Fruit fly (Drosophila melanogaster) whole organism, embryonic: Measurements from ENCODE around the gene dhd.

Experiments used
- Antp ChIP-seq: fragments of 200-800 bp; sonication (Bioruptor generic); optimal IDR thresholded peaks from 3 replicates; lab custom pipeline; 2016; ENCODE audit warnings: missing biosample characterization, missing genetic modification characterization
- Atf3 ChIP-seq: fragments of 200-800 bp; sonication (Bioruptor generic); optimal IDR thresholded peaks from 3 replicates; lab custom pipeline; 2016; ENCODE audit warnings: missing biosample characterization, missing genetic modification characterization
- BEAF-32 ChIP-seq: fragments of 200-800 bp; sonication (Bioruptor generic); optimal IDR thresholded peaks from 3 replicates; lab custom pipeline; 2017; ENCODE audit warnings: missing biosample characterization, missing genetic modification characterization, mild to moderate bottlenecking, moderate library complexity, missing genetic modification reagents
- CG11398 ChIP-seq: fragments of 200-800 bp; sonication (Bioruptor generic); optimal IDR thresholded peaks from 2 replicates; lab custom pipeline; 2016; ENCODE audit warnings: missing biosample characterization, missing genetic modification characterization
- CG12071 ChIP-seq: fragments of 200-800 bp; sonication (Bioruptor generic); optimal IDR thresholded peaks from 3 replicates; lab custom pipeline; 2018; ENCODE audit warnings: missing biosample characterization, mild to moderate bottlenecking, missing genetic modification characterization
- CG13424 ChIP-seq: fragments of 200-800 bp; sonication (Bioruptor generic); optimal IDR thresholded peaks from 2 replicates; lab custom pipeline; 2019; ENCODE audit warnings: missing biosample characterization, mild to moderate bottlenecking, missing genetic modification characterization, moderate library complexity
- CG17328 ChIP-seq: fragments of 200-800 bp; sonication (Bioruptor generic); IDR thresholded peaks from 2 replicates; pipeline ENCODE4 v1.3.6; 2022; ENCODE audit warnings: missing biosample characterization, missing genetic modification characterization
- CG17802 ChIP-seq: fragments of 200-800 bp; sonication (Bioruptor generic); optimal IDR thresholded peaks from 2 replicates; lab custom pipeline; 2018; ENCODE audit warnings: missing biosample characterization, mild to moderate bottlenecking, missing genetic modification characterization, moderate library complexity
- CG31365 ChIP-seq: fragments of 200-800 bp; sonication (Bioruptor generic); optimal IDR thresholded peaks from 2 replicates; lab custom pipeline; 2018; ENCODE audit warnings: missing biosample characterization, mild to moderate bottlenecking, missing genetic modification characterization
- CG4424 ChIP-seq: fragments of 200-800 bp; sonication (Bioruptor generic); optimal IDR thresholded peaks from 3 replicates; lab custom pipeline; 2016; ENCODE audit warnings: missing biosample characterization, missing genetic modification characterization
- CG6683 ChIP-seq: fragments of 200-800 bp; sonication (Bioruptor generic); optimal IDR thresholded peaks from 2 replicates; lab custom pipeline; 2017; ENCODE audit warnings: missing biosample characterization, mild to moderate bottlenecking, missing genetic modification characterization, missing genetic modification reagents
- CG6791 ChIP-seq: fragments of 200-800 bp; sonication (Bioruptor generic); IDR thresholded peaks from 3 replicates; pipeline ENCODE4 v1.3.6; 2022; ENCODE audit warnings: missing biosample characterization, missing genetic modification characterization; ENCODE audit not compliant: partially characterized antibody
- CG6813 ChIP-seq: fragments of 200-800 bp; sonication (Bioruptor generic); optimal IDR thresholded peaks from 2 replicates; lab custom pipeline; 2017; ENCODE audit warnings: missing biosample characterization, missing genetic modification characterization, mild to moderate bottlenecking, moderate library complexity, missing genetic modification reagents
- CG8281 ChIP-seq: fragments of 200-800 bp; sonication (Bioruptor generic); optimal IDR thresholded peaks from 2 replicates; lab custom pipeline; 2018; ENCODE audit warnings: missing biosample characterization, mild to moderate bottlenecking, missing genetic modification characterization, moderate library complexity
- CkIIα-i1 ChIP-seq: fragments of 200-800 bp; sonication (Bioruptor generic); IDR thresholded peaks from 2 replicates; pipeline ENCODE4 v1.3.6; 2022; ENCODE audit warnings: missing biosample characterization, missing genetic modification characterization
- D ChIP-seq, 2 experiments: fragments of 200-800 bp in 1 of 2; fragments of >200 bp in 1 of 2; sonication (Bioruptor generic) in 1 of 2; optimal IDR thresholded peaks; 2 replicates in 1 of 2; 3 replicates in 1 of 2; lab custom pipeline; 2017; ENCODE audit warnings: mild to moderate bottlenecking in 1 of 2, missing biosample characterization in 1 of 2, missing genetic modification characterization in 1 of 2, missing genetic modification reagents in 1 of 2
- D19A ChIP-seq: fragments of 200-800 bp; optimal IDR thresholded peaks from 3 replicates; lab custom pipeline; 2019; ENCODE audit warnings: missing biosample characterization, mild to moderate bottlenecking, missing genetic modification characterization, moderate library complexity
- Dbx ChIP-seq: fragments of 200-800 bp; sonication (Bioruptor generic); IDR thresholded peaks from 3 replicates; pipeline ENCODE4 v1.3.6; 2022; ENCODE audit warnings: missing biosample characterization, missing genetic modification characterization
- Doc3 ChIP-seq: fragments of 200-800 bp; sonication (Bioruptor generic); IDR thresholded peaks from 3 replicates; pipeline ENCODE4 v1.3.6; 2022; ENCODE audit warnings: missing biosample characterization, missing genetic modification characterization; ENCODE audit not compliant: partially characterized antibody
- HHEX ChIP-seq: fragments of 200-800 bp; sonication (Bioruptor generic); optimal IDR thresholded peaks from 3 replicates; lab custom pipeline; 2017; ENCODE audit warnings: missing biosample characterization, mild to moderate bottlenecking, missing genetic modification characterization, missing genetic modification reagents
- HLH4C ChIP-seq: fragments of 200-800 bp; sonication (Bioruptor generic); IDR thresholded peaks from 3 replicates; pipeline ENCODE4 v1.3.6; 2022; ENCODE audit warnings: missing biosample characterization, missing genetic modification characterization; ENCODE audit not compliant: partially characterized antibody
- HmgD ChIP-seq: fragments of 200-800 bp; sonication (Bioruptor generic); optimal IDR thresholded peaks from 3 replicates; lab custom pipeline; 2016; ENCODE audit warnings: missing biosample characterization, missing genetic modification characterization
- Myb ChIP-seq: fragments of 200-800 bp; sonication (Bioruptor generic); optimal IDR thresholded peaks from 2 replicates; lab custom pipeline; 2016; ENCODE audit warnings: missing biosample characterization, missing genetic modification characterization
- NfI ChIP-seq: fragments of 200-800 bp; sonication (Bioruptor generic); optimal IDR thresholded peaks from 3 replicates; lab custom pipeline; 2018; ENCODE audit warnings: missing biosample characterization, mild to moderate bottlenecking, missing genetic modification characterization, moderate library complexity
- amos ChIP-seq: fragments of 200-800 bp; sonication (Bioruptor generic); IDR thresholded peaks from 2 replicates; pipeline ENCODE4 v1.3.6; 2022; ENCODE audit warnings: missing biosample characterization, missing genetic modification characterization; ENCODE audit not compliant: partially characterized antibody
- bigmax ChIP-seq: fragments of 200-800 bp; sonication (Bioruptor generic); optimal IDR thresholded peaks from 2 replicates; lab custom pipeline; 2018; ENCODE audit warnings: missing biosample characterization, mild to moderate bottlenecking, missing genetic modification characterization
- btn ChIP-seq: fragments of 200-800 bp; sonication (Bioruptor generic); optimal IDR thresholded peaks from 2 replicates; lab custom pipeline; 2016; ENCODE audit warnings: missing biosample characterization, missing genetic modification characterization
- cas ChIP-seq: fragments of 200-800 bp; sonication (Bioruptor generic); IDR thresholded peaks from 2 replicates; pipeline ENCODE4 v1.3.6; 2022; ENCODE audit warnings: missing biosample characterization, missing genetic modification characterization
- chinmo ChIP-seq: fragments of 200-800 bp; sonication (Bioruptor generic); IDR thresholded peaks from 4 replicates; pipeline ENCODE4 v1.3.6; 2022; ENCODE audit warnings: missing biosample characterization, missing genetic modification characterization; ENCODE audit not compliant: partially characterized antibody
- chn ChIP-seq: fragments of 200-800 bp; sonication (Bioruptor generic); optimal IDR thresholded peaks from 2 replicates; lab custom pipeline; 2016; ENCODE audit warnings: missing biosample characterization, missing genetic modification characterization
- dysf ChIP-seq: fragments of 200-800 bp; sonication (Bioruptor generic); IDR thresholded peaks from 3 replicates; pipeline ENCODE4 v1.3.6; 2022; ENCODE audit warnings: missing biosample characterization, missing genetic modification characterization
- eve ChIP-seq, 2 experiments: fragments of >200 bp; optimal IDR thresholded peaks; 2 replicates each; lab custom pipeline; 2017; ENCODE audit warnings: missing biosample characterization in 2 of 2, missing genetic modification characterization in 2 of 2
- ewg ChIP-seq: fragments of 200-800 bp; sonication (Bioruptor generic); optimal IDR thresholded peaks from 3 replicates; lab custom pipeline; 2017; ENCODE audit warnings: mild to moderate bottlenecking, missing biosample characterization, missing genetic modification reagents, missing genetic modification characterization
- gt ChIP-seq: fragments of 200-800 bp; sonication (Bioruptor generic); IDR thresholded peaks from 2 replicates; pipeline ENCODE4 v1.3.6; 2022; ENCODE audit warnings: missing biosample characterization, missing genetic modification characterization
- h ChIP-seq: fragments of >200 bp; optimal IDR thresholded peaks from 2 replicates; lab custom pipeline; 2017
- hb ChIP-seq: fragments of 200-800 bp; sonication (Bioruptor generic); IDR thresholded peaks from 3 replicates; pipeline ENCODE4 v1.3.6; 2022; ENCODE audit warnings: missing biosample characterization, missing genetic modification characterization; ENCODE audit not compliant: partially characterized antibody
- jumu ChIP-seq: fragments of 200-800 bp; sonication (Bioruptor generic); optimal IDR thresholded peaks from 3 replicates; lab custom pipeline; 2016; ENCODE audit warnings: missing biosample characterization, missing genetic modification characterization
- luna ChIP-seq: fragments of 200-800 bp; sonication (Bioruptor generic); optimal IDR thresholded peaks from 2 replicates; lab custom pipeline; 2016; ENCODE audit warnings: missing biosample characterization, missing genetic modification characterization
- maf-S ChIP-seq: fragments of 200-800 bp; sonication (Bioruptor generic); optimal IDR thresholded peaks from 2 replicates; lab custom pipeline; 2016; ENCODE audit warnings: missing biosample characterization, missing genetic modification characterization
- mam ChIP-seq: fragments of 200-800 bp; sonication (Bioruptor generic); optimal IDR thresholded peaks from 3 replicates; lab custom pipeline; 2016; ENCODE audit warnings: missing biosample characterization, missing genetic modification characterization
- pho ChIP-seq: fragments of 200-800 bp; sonication (Bioruptor generic); optimal IDR thresholded peaks from 2 replicates; lab custom pipeline; 2016; ENCODE audit warnings: missing biosample characterization, missing genetic modification characterization
- pnt ChIP-seq: fragments of 200-800 bp; sonication (Bioruptor generic); optimal IDR thresholded peaks from 3 replicates; lab custom pipeline; 2016; ENCODE audit warnings: missing biosample characterization, missing genetic modification characterization
- schlank ChIP-seq: fragments of 200-800 bp; sonication (Bioruptor generic); optimal IDR thresholded peaks from 2 replicates; lab custom pipeline; 2018; ENCODE audit warnings: missing biosample characterization, mild to moderate bottlenecking, missing genetic modification characterization
- tio ChIP-seq: fragments of 200-800 bp; sonication (Bioruptor generic); optimal IDR thresholded peaks from 2 replicates; lab custom pipeline; 2017; ENCODE audit warnings: missing biosample characterization, missing genetic modification characterization, inconsistent platforms
- tna ChIP-seq: fragments of 200-800 bp; sonication (Bioruptor generic); IDR thresholded peaks from 2 replicates; pipeline ENCODE4 v1.3.6; 2022; ENCODE audit warnings: missing biosample characterization, missing genetic modification characterization; ENCODE audit not compliant: partially characterized antibody
- twi ChIP-seq: fragments of 200-800 bp; optimal IDR thresholded peaks from 2 replicates; lab custom pipeline; 2019; ENCODE audit warnings: missing biosample characterization, mild to moderate bottlenecking, missing genetic modification characterization, moderate library complexity
- unpg ChIP-seq: fragments of 200-800 bp; sonication (Bioruptor generic); optimal IDR thresholded peaks from 3 replicates; lab custom pipeline; 2018; ENCODE audit warnings: missing biosample characterization, mild to moderate bottlenecking, missing genetic modification characterization, moderate library complexity
- zen ChIP-seq: fragments of 200-800 bp; sonication (Bioruptor generic); optimal IDR thresholded peaks from 3 replicates; lab custom pipeline; 2018; ENCODE audit warnings: missing biosample characterization, mild to moderate bottlenecking, missing genetic modification characterization, moderate library complexity
- zfh1 ChIP-seq: fragments of 200-800 bp; sonication (Bioruptor generic); IDR thresholded peaks from 3 replicates; pipeline ENCODE4 v1.3.6; 2022; ENCODE audit warnings: missing biosample characterization, missing genetic modification characterization

dhd gene

DNA sequence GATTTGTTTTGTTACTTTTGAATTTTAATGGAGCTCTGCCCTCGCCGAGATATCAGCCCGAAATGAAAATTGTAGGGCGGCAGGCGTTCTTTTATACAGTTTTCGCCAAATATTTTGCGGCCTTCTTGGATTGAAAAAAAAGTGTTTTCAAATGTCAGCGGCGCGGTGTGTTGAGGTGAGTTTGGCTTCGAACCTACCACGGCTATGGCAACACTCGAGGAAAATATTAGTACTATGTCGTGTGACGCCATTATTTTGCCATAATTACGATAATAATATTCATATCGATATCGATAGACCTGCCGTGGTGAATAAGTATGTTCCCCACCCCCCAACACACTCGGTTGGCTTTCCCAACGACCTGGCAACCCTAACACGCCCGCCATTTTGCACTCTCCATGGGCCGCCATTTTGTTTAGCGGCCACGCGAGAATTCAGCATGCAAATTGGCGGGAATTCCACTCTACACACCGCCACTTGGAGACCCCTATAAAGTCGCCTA, at the start of gene dhd, which contains the start of gene TrxT (continued):
- peak; percentile 54; the same call in 1 of the 2 replicates for TF ChIP-seq amos (GFP tag; lab: Robert Waterston, UW)
- TF ChIP-seq eve (GFP tag; optimal IDR thresholded peaks at IDR 0.05; lab: Kevin White, UChicago) = no peak
- no peak for TF ChIP-seq CG12071 (GFP tag; lab: Kevin White, UChicago)
- TF ChIP-seq HmgD (GFP tag; lab: Kevin White, UChicago) = no peak
- peak; percentile 41 for TF ChIP-seq CG6813 (GFP tag; lab: Kevin White, UChicago)
- no peak for TF ChIP-seq h (lab: Kevin White, UChicago)
- TF ChIP-seq Atf3 (GFP tag; lab: Kevin White, UChicago) = no peak
- TF ChIP-seq maf-S (GFP tag; lab: Kevin White, UChicago) = no peak
- TF ChIP-seq pnt (GFP tag; lab: Kevin White, UChicago) = no peak
- no peak for TF ChIP-seq CG6683 (GFP tag; lab: Kevin White, UChicago)
- TF ChIP-seq ewg (GFP tag; lab: Kevin White, UChicago) = peak; percentile 14
- peak; percentile 48 for TF ChIP-seq jumu (GFP tag; lab: Kevin White, UChicago)
- TF ChIP-seq HHEX (GFP tag; lab: Kevin White, UChicago) = peak; percentile 43
- TF ChIP-seq Myb (GFP tag; lab: Kevin White, UChicago) = peak; percentile 67
- TF ChIP-seq zfh1 (GFP tag; lab: Robert Waterston, UW) = peak; percentile 68
- peak; percentile 13 for TF ChIP-seq CG17802
- TF ChIP-seq D (optimal IDR thresholded peaks at IDR 0.05; lab: Kevin White, UChicago) = no peak
- no peak for TF ChIP-seq D (GFP tag; optimal IDR thresholded peaks at IDR 0.05; lab: Kevin White, UChicago)
- 0 out of 3 replicates have a peak, but pooled peaks have one; percentile 29 for TF ChIP-seq dysf (GFP tag; lab: Robert Waterston, UW)
- peak; percentile 57; the same call in 1 of the 2 replicates for TF ChIP-seq tna (GFP tag; lab: Robert Waterston, UW)
- no peak for TF ChIP-seq hb (GFP tag; lab: Robert Waterston, UW)
- TF ChIP-seq bigmax (GFP tag; lab: Kevin White, UChicago) = no peak
- peak; percentile 6 for TF ChIP-seq CG13424 (tag; lab: Kevin White, UChicago)
- 0 out of 4 replicates have a peak, but pooled peaks have one; percentile 62 for TF ChIP-seq chinmo (GFP tag; lab: Robert Waterston, UW)
- TF ChIP-seq unpg = no peak
- no peak for TF ChIP-seq zen (tag; lab: Kevin White, UChicago)
- TF ChIP-seq Dbx (GFP tag; lab: Robert Waterston, UW) = 0 out of 3 replicates have a peak, but pooled peaks have one; percentile 51
- peak; percentile 19 for TF ChIP-seq schlank (tag; lab: Kevin White, UChicago)
- no peak for TF ChIP-seq twi (tag; lab: Kevin White, UChicago)
- peak; percentile 42; the same call in 1 of the 3 replicates for TF ChIP-seq Doc3
- TF ChIP-seq CG31365 (tag; lab: Kevin White, UChicago) = no peak
- TF ChIP-seq CkIIα-i1 (GFP tag; lab: Robert Waterston, UW) = no peak
- TF ChIP-seq pho (GFP tag; lab: Kevin White, UChicago) = peak; percentile 17
- TF ChIP-seq Antp (GFP tag; lab: Kevin White, UChicago) = peak; percentile 37
- TF ChIP-seq luna (GFP tag; lab: Kevin White, UChicago) = no peak
- TF ChIP-seq mam (GFP tag; lab: Kevin White, UChicago) = peak; percentile 22
- no peak for TF ChIP-seq btn (GFP tag; lab: Kevin White, UChicago)
- TF ChIP-seq CG4424 (GFP tag; lab: Kevin White, UChicago) = no peak
- no peak for TF ChIP-seq CG8281
- no peak for TF ChIP-seq tio (GFP tag; lab: Kevin White, UChicago)
- no peak for TF ChIP-seq gt (GFP tag; lab: Robert Waterston, UW)
- no peak for TF ChIP-seq CG11398
- TF ChIP-seq HLH4C = peak; percentile 63; the same call in 2 of the 3 replicates
- TF ChIP-seq CG6791 (GFP tag; lab: Robert Waterston, UW) = peak; percentile 70
- no peak for TF ChIP-seq D19A
- peak; percentile 50 for TF ChIP-seq NfI (GFP tag; lab: Kevin White, UChicago)
- peak; percentile 45 for TF ChIP-seq BEAF-32
- TF ChIP-seq chn = no peak
- TF ChIP-seq cas (GFP tag; lab: Robert Waterston, UW) = 0 out of 2 replicates have a peak, but pooled peaks have one; percentile 9
- TF ChIP-seq CG17328 (GFP tag; lab: Robert Waterston, UW) = peak; percentile 64
